Worm (Caenorhabditis elegans) whole organism, L4 larva: ENCODE data around the gene lsd-1.

ENCODE experiments used
- Y48G9A.11 ChIP-seq: fragments of 200-800 bp; sonication (Bioruptor generic); IDR thresholded peaks from 2 replicates; pipeline ENCODE4 v1.3.6; 2022; ENCODE audit warnings: missing genetic modification reagents, missing genetic modification characterization, missing compliant biosample characterization
- hlh-30 ChIP-seq: sonication (generic microtip); optimal IDR thresholded peaks from 2 replicates; lab custom pipeline; 2017; ENCODE audit warnings: antibody characterized with exemption, mild to moderate bottlenecking, missing genetic modification characterization, missing compliant biosample characterization; ENCODE audit not compliant: insufficient read depth
- lin-15B ChIP-seq: fragments of 150-350 bp; sonication (generic microtip); optimal IDR thresholded peaks from 3 replicates; lab custom pipeline; 2014; ENCODE audit warnings: missing biosample characterization, missing genetic modification characterization
- mdl-1 ChIP-seq, 2 experiments: fragments of 150-350 bp in 1 of 2; sonication (generic microtip) in 1 of 2; optimal IDR thresholded peaks; 2 replicates each; lab custom pipeline; 2014 to 2017; ENCODE audit warnings: missing biosample characterization in 2 of 2, missing genetic modification characterization in 2 of 2
- nhr-11 ChIP-seq: fragments of 150-350 bp; optimal IDR thresholded peaks from 2 replicates; lab custom pipeline; 2014; ENCODE audit warnings: missing biosample characterization, missing genetic modification characterization
- nhr-76 ChIP-seq: fragments of 150-350 bp; optimal IDR thresholded peaks from 2 replicates; lab custom pipeline; 2014; ENCODE audit warnings: missing biosample characterization, missing genetic modification characterization
- set-16 ChIP-seq: fragments of 200-800 bp; sonication (Bioruptor generic); IDR thresholded peaks from 2 replicates; pipeline ENCODE4 v1.3.6; 2022; ENCODE audit warnings: missing genetic modification reagents, missing genetic modification characterization, missing compliant biosample characterization
- skn-1 ChIP-seq: fragments of 150-350 bp; optimal IDR thresholded peaks from 2 replicates; lab custom pipeline; 2014; ENCODE audit warnings: missing biosample characterization, missing genetic modification characterization
- snpc-4 ChIP-seq: fragments of 150-350 bp; optimal IDR thresholded peaks from 2 replicates; lab custom pipeline; 2014; ENCODE audit warnings: missing biosample characterization, missing genetic modification characterization
- unc-130 ChIP-seq: sonication (generic microtip); optimal IDR thresholded peaks from 2 replicates; lab custom pipeline; 2016; ENCODE audit warnings: missing genetic modification reagents, missing genetic modification characterization, missing compliant biosample characterization
- zfp-3 ChIP-seq: fragments of 200-800 bp; sonication (Bioruptor generic); conservative IDR thresholded peaks from 2 replicates; pipeline ENCODE4 v1.3.6; 2022; ENCODE audit warnings: missing genetic modification reagents, missing genetic modification characterization, missing compliant biosample characterization

ce11 chrX:11993327-11993726 lies 44.7 kb downstream of the lsd-1 start:
- TF ChIP-seq snpc-4 (tag; lab: Kevin White, UChicago) = no peak
- no peak for TF ChIP-seq hlh-30 (tag; lab: Kevin White, UChicago)
- no peak for TF ChIP-seq mdl-1 (tag; optimal IDR thresholded peaks at IDR 0.05; lab: Kevin White, UChicago)
- no peak for TF ChIP-seq nhr-11 (tag; lab: Kevin White, UChicago)
- no peak for TF ChIP-seq nhr-76 (tag; lab: Kevin White, UChicago)
- no peak for TF ChIP-seq unc-130 (GFP tag; lab: Kevin White, UChicago)
- TF ChIP-seq Y48G9A.11 (GFP tag; lab: Robert Waterston, UW) = no peak
- TF ChIP-seq set-16 (GFP tag; lab: Robert Waterston, UW) = no peak; the same call in 1 of the 2 replicates
- TF ChIP-seq zfp-3 (GFP tag; lab: Robert Waterston, UW) = 0 out of 2 replicates have a peak, but pooled peaks have one; percentile 46
- no peak for TF ChIP-seq lin-15B (tag; lab: Kevin White, UChicago)
- TF ChIP-seq skn-1 (tag; lab: Kevin White, UChicago) = no peak
